Worm (Caenorhabditis elegans) whole organism, late embryonic: ENCODE data around the gene C23H4.8.
A peak's percentile ranks its signal among the peaks of the same experiment; 100 is the strongest.

Source experiments
- F13H6.1 ChIP-seq: sonication (generic microtip); optimal IDR thresholded peaks from 2 replicates; lab custom pipeline; 2016; ENCODE audit warnings: missing genetic modification characterization, missing compliant biosample characterization
- K09A11.1 ChIP-seq: sonication (generic microtip); optimal IDR thresholded peaks from 2 replicates; lab custom pipeline; 2017; ENCODE audit warnings: antibody characterized with exemption, mild to moderate bottlenecking, missing genetic modification characterization, missing compliant biosample characterization; ENCODE audit not compliant: insufficient read depth
- T23F11.4 ChIP-seq: fragments of 200-800 bp; sonication (Bioruptor generic); optimal IDR thresholded peaks from 2 replicates; lab custom pipeline; 2018; ENCODE audit warnings: mild to moderate bottlenecking, missing genetic modification characterization, missing compliant biosample characterization
- Y22D7AL.16 ChIP-seq: sonication (generic microtip); optimal IDR thresholded peaks from 2 replicates; lab custom pipeline; 2016; ENCODE audit warnings: missing genetic modification characterization, missing compliant biosample characterization
- ceh-14 ChIP-seq: sonication (generic microtip); optimal IDR thresholded peaks from 2 replicates; lab custom pipeline; 2016; ENCODE audit warnings: missing genotype, missing genetic modification characterization, missing compliant biosample characterization
- ceh-18 ChIP-seq: sonication (generic microtip); optimal IDR thresholded peaks from 2 replicates; lab custom pipeline; 2016; ENCODE audit warnings: missing genetic modification characterization, missing compliant biosample characterization
- ceh-19 ChIP-seq: fragments of 200-800 bp; sonication (Bioruptor generic); optimal IDR thresholded peaks from 2 replicates; lab custom pipeline; 2018; ENCODE audit warnings: mild to moderate bottlenecking, missing genetic modification characterization, missing compliant biosample characterization
- ceh-22 ChIP-seq: sonication (generic microtip); optimal IDR thresholded peaks from 2 replicates; lab custom pipeline; 2017; ENCODE audit warnings: missing biosample characterization, missing genetic modification characterization
- ceh-24 ChIP-seq: sonication (generic microtip); optimal IDR thresholded peaks from 2 replicates; lab custom pipeline; 2016; ENCODE audit warnings: mild to moderate bottlenecking, missing genetic modification characterization, missing compliant biosample characterization
- ceh-31 ChIP-seq: sonication (generic microtip); optimal IDR thresholded peaks from 2 replicates; lab custom pipeline; 2016; ENCODE audit warnings: missing genetic modification characterization, missing compliant biosample characterization
- ceh-45 ChIP-seq: fragments of 200-800 bp; sonication (Bioruptor generic); IDR thresholded peaks from 2 replicates; pipeline ENCODE4 v1.3.6; 2022; ENCODE audit warnings: missing genetic modification reagents, missing genetic modification characterization, missing compliant biosample characterization
- ceh-6 ChIP-seq: fragments of 200-800 bp; sonication (Bioruptor generic); optimal IDR thresholded peaks from 2 replicates; lab custom pipeline; 2018; ENCODE audit warnings: mild to moderate bottlenecking, missing genetic modification characterization, missing compliant biosample characterization
- ceh-9 ChIP-seq: sonication (generic microtip); optimal IDR thresholded peaks from 2 replicates; lab custom pipeline; 2016; ENCODE audit warnings: mild to moderate bottlenecking, missing genetic modification characterization, inconsistent platforms, missing compliant biosample characterization
- che-1 ChIP-seq: sonication (generic microtip); optimal IDR thresholded peaks from 2 replicates; lab custom pipeline; 2016; ENCODE audit warnings: mild to moderate bottlenecking, missing genetic modification characterization, missing compliant biosample characterization
- elt-2 ChIP-seq: sonication (generic microtip); optimal IDR thresholded peaks from 2 replicates; lab custom pipeline; 2016; ENCODE audit warnings: missing genetic modification reagents, missing genetic modification characterization, missing compliant biosample characterization
- elt-4 ChIP-seq: sonication (generic microtip); optimal IDR thresholded peaks from 2 replicates; lab custom pipeline; 2016; ENCODE audit warnings: missing genetic modification characterization, missing compliant biosample characterization
- fax-1 ChIP-seq: sonication (generic microtip); optimal IDR thresholded peaks from 2 replicates; lab custom pipeline; 2016; ENCODE audit warnings: missing genotype, missing genetic modification characterization, missing compliant biosample characterization
- fkh-6 ChIP-seq: sonication (generic microtip); optimal IDR thresholded peaks from 2 replicates; lab custom pipeline; 2016; ENCODE audit warnings: missing genetic modification characterization, missing compliant biosample characterization
- gmeb-2 ChIP-seq: sonication (generic microtip); optimal IDR thresholded peaks from 2 replicates; lab custom pipeline; 2016; ENCODE audit warnings: missing genetic modification characterization, inconsistent platforms, missing compliant biosample characterization
- hlh-15 ChIP-seq: sonication (generic microtip); optimal IDR thresholded peaks from 2 replicates; lab custom pipeline; 2016; ENCODE audit warnings: missing genetic modification characterization, missing compliant biosample characterization
- hlh-30 ChIP-seq: sonication (generic microtip); optimal IDR thresholded peaks from 2 replicates; lab custom pipeline; 2017; ENCODE audit warnings: antibody characterized with exemption, missing genetic modification characterization, missing compliant biosample characterization; ENCODE audit not compliant: insufficient read depth
- hlh-8 ChIP-seq: sonication (generic microtip); optimal IDR thresholded peaks from 2 replicates; lab custom pipeline; 2016; ENCODE audit warnings: missing genotype, missing genetic modification characterization, missing compliant biosample characterization
- lin-11 ChIP-seq: fragments of 200-800 bp; sonication (Bioruptor generic); optimal IDR thresholded peaks from 2 replicates; lab custom pipeline; 2018; ENCODE audit warnings: mild to moderate bottlenecking, missing genetic modification characterization, missing compliant biosample characterization
- mec-3 ChIP-seq: sonication (generic microtip); optimal IDR thresholded peaks from 2 replicates; lab custom pipeline; 2016; ENCODE audit warnings: borderline replicate concordance, missing genetic modification characterization, missing compliant biosample characterization
- nfya-1 ChIP-seq: sonication (generic microtip); optimal IDR thresholded peaks from 2 replicates; lab custom pipeline; 2017; ENCODE audit warnings: missing genetic modification characterization, mild to moderate bottlenecking, missing compliant biosample characterization, antibody characterized with exemption, moderate library complexity
- odd-2 ChIP-seq: sonication (generic microtip); optimal IDR thresholded peaks from 2 replicates; lab custom pipeline; 2017; ENCODE audit warnings: antibody characterized with exemption, mild to moderate bottlenecking, missing genetic modification characterization, missing compliant biosample characterization
- pat-9 ChIP-seq: fragments of 200-800 bp; sonication (Bioruptor generic); optimal IDR thresholded peaks from 2 replicates; lab custom pipeline; 2018; ENCODE audit warnings: mild to moderate bottlenecking, missing genetic modification characterization, moderate library complexity, missing compliant biosample characterization
- pax-1 ChIP-seq: fragments of 150-350 bp; optimal IDR thresholded peaks from 2 replicates; lab custom pipeline; 2014; ENCODE audit warnings: missing biosample characterization, missing genetic modification characterization
- pha-4 ChIP-seq: fragments of 150-350 bp; optimal IDR thresholded peaks from 2 replicates; lab custom pipeline; 2018; ENCODE audit warnings: missing biosample characterization, missing genetic modification reagents, missing genetic modification characterization
- ref-2 ChIP-seq: sonication (generic microtip); optimal IDR thresholded peaks from 2 replicates; lab custom pipeline; 2016; ENCODE audit warnings: missing genetic modification characterization, missing compliant biosample characterization
- sox-2 ChIP-seq: fragments of 200-800 bp; sonication (Bioruptor generic); IDR thresholded peaks from 2 replicates; pipeline ENCODE4 v1.3.6; 2022; ENCODE audit warnings: missing genetic modification reagents, missing genetic modification characterization, missing compliant biosample characterization
- sox-4 ChIP-seq: sonication (generic microtip); optimal IDR thresholded peaks from 2 replicates; lab custom pipeline; 2017; ENCODE audit warnings: mild to moderate bottlenecking, missing genetic modification characterization, inconsistent platforms, missing compliant biosample characterization
- tbx-7 ChIP-seq: sonication (generic microtip); optimal IDR thresholded peaks from 2 replicates; lab custom pipeline; 2016; ENCODE audit warnings: missing genotype, missing genetic modification characterization, missing compliant biosample characterization
- unc-3 ChIP-seq, 2 experiments: fragments of 200-800 bp in 1 of 2; sonication (Bioruptor generic) in 1 of 2; sonication (generic microtip) in 1 of 2; conservative IDR thresholded peaks in 1 of 2; optimal IDR thresholded peaks in 1 of 2; 2 replicates each; pipeline versions ENCODE4 v1.3.6 to Lab custom; 2016 to 2022; ENCODE audit warnings: missing compliant biosample characterization in 2 of 2, missing genetic modification characterization in 2 of 2, missing genetic modification reagents in 1 of 2
- unc-55 ChIP-seq: sonication (generic microtip); optimal IDR thresholded peaks from 2 replicates; lab custom pipeline; 2017; ENCODE audit warnings: missing biosample characterization, missing genetic modification reagents, missing genetic modification characterization
- ztf-16 ChIP-seq: sonication (generic microtip); optimal IDR thresholded peaks from 2 replicates; lab custom pipeline; 2017; ENCODE audit warnings: missing genetic modification characterization, missing compliant biosample characterization

C23H4.8 gene

DNA sequence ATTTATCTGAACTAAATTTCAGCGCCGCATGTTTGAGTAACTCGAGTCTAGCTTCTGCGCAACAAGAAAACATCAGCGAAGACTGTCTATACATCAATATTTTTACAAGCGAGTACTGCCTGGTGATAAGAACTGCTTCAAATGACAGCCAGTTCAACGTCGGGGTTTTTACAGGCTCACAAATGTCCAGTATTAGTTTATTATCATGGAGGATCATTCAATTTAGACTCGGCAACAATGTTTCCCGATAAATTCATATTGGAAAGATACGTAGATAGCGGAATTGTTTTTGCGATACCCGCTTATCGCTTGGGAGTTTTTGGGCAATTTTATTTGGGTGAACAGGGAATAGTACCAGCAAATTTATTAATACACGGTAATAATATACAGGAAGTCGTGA, 13.3 kb downstream of the C23H4.8 start:
- TF ChIP-seq elt-4 (tag; lab: Kevin White, UChicago), result no peak
- peak; percentile 75 for TF ChIP-seq elt-2 (tag; lab: Kevin White, UChicago)
- TF ChIP-seq fkh-6 (tag; lab: Kevin White, UChicago), result no peak

DNA sequence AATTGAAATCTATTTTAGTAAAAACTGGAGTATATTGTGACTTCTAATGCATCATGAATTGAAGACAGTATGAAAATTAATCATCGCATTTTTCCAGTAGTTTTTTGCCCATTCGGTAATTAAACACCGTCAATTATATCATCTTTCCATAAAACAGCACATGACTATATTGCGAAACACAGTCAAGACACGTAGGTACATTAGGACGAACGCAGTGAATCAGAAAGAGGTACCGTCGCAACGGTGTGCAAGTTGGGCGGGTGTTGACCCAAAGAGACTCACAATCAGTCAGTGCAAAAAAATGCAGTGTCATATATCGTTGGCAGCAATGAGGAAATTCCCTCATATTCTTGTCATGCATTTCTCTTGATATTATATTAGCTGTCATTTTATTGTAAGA, 17.4 kb downstream of the C23H4.8 start:
- no peak for TF ChIP-seq hlh-8
- no peak for TF ChIP-seq unc-3 (GFP tag; conservative IDR thresholded peaks at IDR 0.05; lab: Robert Waterston, UW)
- no peak for TF ChIP-seq unc-3 (tag; optimal IDR thresholded peaks at IDR 0.05; lab: Kevin White, UChicago)
- TF ChIP-seq pax-1 (tag; lab: Kevin White, UChicago), result no peak
- no peak for TF ChIP-seq nfya-1
- no peak for TF ChIP-seq unc-55
- no peak for TF ChIP-seq che-1
- TF ChIP-seq lin-11 (tag; lab: Kevin White, UChicago), result no peak
- TF ChIP-seq sox-2 (GFP tag; lab: Robert Waterston, UW), result no peak
- no peak for TF ChIP-seq Y22D7AL.16 (tag; lab: Kevin White, UChicago)

DNA sequence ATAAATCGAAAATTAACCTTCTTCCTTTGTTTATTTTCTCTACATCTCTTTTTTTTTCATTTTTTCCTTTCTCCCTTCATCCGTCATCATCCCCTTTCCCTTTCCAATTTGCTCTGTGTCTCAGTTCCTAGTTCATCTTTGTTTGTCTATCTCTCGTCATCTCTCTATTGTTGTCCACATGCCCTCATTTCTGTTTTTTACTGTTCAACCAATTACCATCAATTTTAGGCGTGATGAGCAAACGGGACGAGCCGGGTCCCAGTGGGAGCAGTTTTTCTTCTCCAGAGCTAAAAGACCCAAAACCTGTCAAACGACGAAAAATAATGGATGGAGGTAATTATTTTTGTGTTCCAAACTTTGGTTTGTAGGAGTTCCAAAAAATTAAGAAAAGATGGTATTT, 18.3 kb downstream of the C23H4.8 start, which contains the start of gene C23H4.6:
Gene C23H4.6 (plus strand): TSS at position 219 of the 400 bp plus-strand sequence.
- TF ChIP-seq ceh-6 (GFP tag; lab: Kevin White, UChicago) (no peak), mec-3 (tag; lab: Kevin White, UChicago) (no peak), ceh-19 (GFP tag; lab: Kevin White, UChicago) (no peak), ceh-18 (no peak), tbx-7 (no peak), elt-4 (tag; lab: Kevin White, UChicago) (no peak)

DNA sequence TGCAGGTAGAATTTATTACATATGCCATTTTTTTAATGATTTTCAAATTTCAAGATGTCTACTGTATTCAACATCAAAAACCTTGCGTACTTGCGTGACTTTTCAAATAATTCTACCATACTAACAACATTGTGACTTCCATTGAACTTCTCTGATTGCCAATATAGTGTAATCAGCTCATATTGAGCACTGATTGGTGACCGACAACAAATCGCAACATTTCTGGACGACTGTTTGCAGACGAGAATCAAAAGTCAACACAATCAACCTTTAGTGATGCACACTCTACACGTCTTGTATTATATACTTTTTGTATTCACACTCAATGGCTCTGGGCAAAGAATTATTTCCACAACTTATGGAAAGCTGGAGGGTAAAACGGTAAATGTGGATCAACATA, 24.4 kb downstream of the C23H4.8 start, which contains the start of gene cest-3:
Gene cest-3 (plus strand): TSS at position 190 of the 400 bp plus-strand sequence.
- TF ChIP-seq ceh-24 (tag; lab: Kevin White, UChicago), result no peak
- TF ChIP-seq nfya-1, result no peak
- TF ChIP-seq sox-4 (tag; lab: Kevin White, UChicago), result no peak
- no peak for TF ChIP-seq ceh-6 (GFP tag; lab: Kevin White, UChicago)
- no peak for TF ChIP-seq ztf-16 (tag; lab: Kevin White, UChicago)
- TF ChIP-seq hlh-15 (tag; lab: Kevin White, UChicago), result no peak
- no peak for TF ChIP-seq elt-2 (tag; lab: Kevin White, UChicago)
- TF ChIP-seq F13H6.1, result no peak
- no peak for TF ChIP-seq lin-11 (tag; lab: Kevin White, UChicago)
- no peak for TF ChIP-seq K09A11.1
- TF ChIP-seq ref-2 (tag; lab: Kevin White, UChicago), result no peak
- TF ChIP-seq pha-4 (tag; lab: Kevin White, UChicago), result no peak
- no peak for TF ChIP-seq fax-1 (tag; lab: Kevin White, UChicago)
- no peak for TF ChIP-seq odd-2 (tag; lab: Kevin White, UChicago)
- TF ChIP-seq T23F11.4 (GFP tag; lab: Kevin White, UChicago), result no peak
- TF ChIP-seq Y22D7AL.16 (tag; lab: Kevin White, UChicago), result no peak
- no peak for TF ChIP-seq gmeb-2 (tag; lab: Kevin White, UChicago)
- TF ChIP-seq unc-55, result no peak
- no peak for TF ChIP-seq ceh-31 (tag; lab: Kevin White, UChicago)
- no peak for TF ChIP-seq ceh-22 (tag; lab: Kevin White, UChicago)

DNA sequence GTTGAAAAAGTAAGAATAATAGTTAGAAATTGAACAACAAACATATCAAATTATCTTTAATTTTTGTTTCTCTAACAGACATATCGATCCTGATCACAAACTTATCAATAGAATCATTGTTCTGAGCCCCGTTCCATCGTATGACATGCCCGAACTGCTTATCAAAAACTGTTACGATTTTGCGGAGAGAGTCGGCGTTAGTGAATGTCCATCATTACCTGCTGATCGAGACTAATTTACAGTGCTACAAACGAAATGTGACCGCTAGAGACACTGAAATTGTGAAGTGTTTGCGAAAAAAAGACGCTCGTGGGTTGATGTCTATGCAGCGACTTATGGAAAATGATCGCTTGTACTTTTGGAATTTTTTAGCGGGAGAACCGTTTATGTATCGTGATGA, 25.9 kb downstream of the C23H4.8 start:
- TF ChIP-seq fax-1 (tag; lab: Kevin White, UChicago), result no peak
- TF ChIP-seq ceh-19 (GFP tag; lab: Kevin White, UChicago), result no peak
- no peak for TF ChIP-seq hlh-30
- TF ChIP-seq ceh-9 (tag; lab: Kevin White, UChicago), result no peak
- TF ChIP-seq ceh-14, result no peak
- no peak for TF ChIP-seq K09A11.1
- no peak for TF ChIP-seq ceh-31 (tag; lab: Kevin White, UChicago)
- no peak for TF ChIP-seq pat-9 (tag; lab: Kevin White, UChicago)
- TF ChIP-seq ceh-45 (GFP tag; lab: Robert Waterston, UW), result no peak
